Fruit fly (Drosophila melanogaster) whole organism, wandering third instar larva: ENCODE results near the gene CG7781.

Experiments
- Abd-B ChIP-seq: fragments of >200 bp; optimal IDR thresholded peaks from 2 replicates; lab custom pipeline; 2017; ENCODE audit warnings: missing biosample characterization, missing genetic modification characterization
- CG32264 ChIP-seq: fragments of 200-800 bp; sonication (Bioruptor generic); optimal IDR thresholded peaks from 2 replicates; lab custom pipeline; 2016; ENCODE audit warnings: missing biosample characterization, missing genetic modification characterization
- CG9705 ChIP-seq: fragments of 200-800 bp; sonication (Bioruptor generic); optimal IDR thresholded peaks from 2 replicates; lab custom pipeline; 2018; ENCODE audit warnings: missing biosample characterization, mild to moderate bottlenecking, missing genetic modification characterization
- CrebA ChIP-seq: fragments of 200-800 bp; sonication (Bioruptor generic); optimal IDR thresholded peaks from 2 replicates; lab custom pipeline; 2016; ENCODE audit warnings: missing biosample characterization, mild to moderate bottlenecking, missing genetic modification characterization, borderline replicate concordance
- Dfd ChIP-seq: fragments of >200 bp; optimal IDR thresholded peaks from 2 replicates; lab custom pipeline; 2017; ENCODE audit warnings: missing biosample characterization, missing genetic modification characterization
- Dif ChIP-seq: fragments of 200-275, 200-300 bp; sonication (Bioruptor generic); optimal IDR thresholded peaks from 2 replicates; lab custom pipeline; 2018; ENCODE audit warnings: missing biosample characterization, missing genetic modification characterization; ENCODE audit not compliant: partially characterized antibody
- GATAd ChIP-seq: sonication (Bioruptor generic); optimal IDR thresholded peaks from 2 replicates; lab custom pipeline; 2016; ENCODE audit warnings: missing biosample characterization, missing genetic modification characterization
- HLH106 ChIP-seq: fragments of 200-800 bp; optimal IDR thresholded peaks from 3 replicates; lab custom pipeline; 2019; ENCODE audit warnings: missing biosample characterization, mild to moderate bottlenecking, missing genetic modification characterization, moderate library complexity
- Hnf4 ChIP-seq: fragments of 200-800 bp; sonication (Bioruptor generic); optimal IDR thresholded peaks from 2 replicates; lab custom pipeline; 2016; ENCODE audit warnings: missing biosample characterization, mild to moderate bottlenecking, missing genetic modification characterization
- Hr78 ChIP-seq: fragments of >200 bp; optimal IDR thresholded peaks from 2 replicates; lab custom pipeline; 2017; ENCODE audit warnings: missing biosample characterization, missing genetic modification characterization
- Hr83 ChIP-seq: fragments of 200-300 bp; sonication (Bioruptor generic); optimal IDR thresholded peaks from 2 replicates; lab custom pipeline; 2016; ENCODE audit warnings: missing biosample characterization, mild to moderate bottlenecking, missing genetic modification characterization, moderate library complexity; ENCODE audit not compliant: poor library complexity, severe bottlenecking
- Jra ChIP-seq: sonication (Bioruptor generic); optimal IDR thresholded peaks from 2 replicates; lab custom pipeline; 2016; ENCODE audit warnings: missing biosample characterization, missing genetic modification characterization
- Mio ChIP-seq: sonication (Bioruptor generic); optimal IDR thresholded peaks from 2 replicates; lab custom pipeline; 2016; ENCODE audit warnings: missing biosample characterization, missing genetic modification characterization
- Myc ChIP-seq: fragments of >200 bp; optimal IDR thresholded peaks from 2 replicates; lab custom pipeline; 2017
- N ChIP-seq: fragments of >200 bp; optimal IDR thresholded peaks from 2 replicates; lab custom pipeline; 2018; ENCODE audit warnings: missing biosample characterization, missing external identifiers, missing genetic modification characterization
- OdsH ChIP-seq: fragments of 200-800 bp; sonication (Bioruptor generic); optimal IDR thresholded peaks from 2 replicates; lab custom pipeline; 2016; ENCODE audit warnings: missing biosample characterization, mild to moderate bottlenecking, missing genetic modification characterization
- Rel ChIP-seq, 2 experiments: fragments of 200-800 bp; sonication (Bioruptor generic) in 1 of 2; optimal IDR thresholded peaks; 2 replicates in 1 of 2; 3 replicates in 1 of 2; lab custom pipeline; 2016 to 2019; ENCODE audit warnings: mild to moderate bottlenecking in 2 of 2, missing biosample characterization in 2 of 2, missing genetic modification characterization in 2 of 2, moderate library complexity in 1 of 2
- Sp1 ChIP-seq: fragments of 200-800 bp; sonication (Bioruptor generic); optimal IDR thresholded peaks from 3 replicates; lab custom pipeline; 2019; ENCODE audit warnings: missing biosample characterization, mild to moderate bottlenecking, missing genetic modification characterization, moderate library complexity
- Vsx2 ChIP-seq: fragments of 200-300, 225-300 bp; sonication (Bioruptor generic); optimal IDR thresholded peaks from 2 replicates; lab custom pipeline; 2018; ENCODE audit warnings: missing biosample characterization, missing genetic modification characterization; ENCODE audit not compliant: partially characterized antibody
- br ChIP-seq: fragments of 200-800 bp; sonication (Bioruptor generic); optimal IDR thresholded peaks from 2 replicates; lab custom pipeline; 2016; ENCODE audit warnings: missing biosample characterization, missing genetic modification characterization
- brk ChIP-seq: fragments of 200-800 bp; sonication (Bioruptor generic); optimal IDR thresholded peaks from 2 replicates; lab custom pipeline; 2016; ENCODE audit warnings: missing biosample characterization, mild to moderate bottlenecking, missing genetic modification characterization
- dl ChIP-seq, 2 experiments: fragments of 175-275, 200-275 bp in 1 of 2; fragments of 200-275 bp in 1 of 2; sonication (Bioruptor generic); optimal IDR thresholded peaks; lab custom pipeline; 2018; ENCODE audit warnings: mild to moderate bottlenecking in 2 of 2, missing biosample characterization in 2 of 2, missing genetic modification characterization in 2 of 2, moderate library complexity in 2 of 2; ENCODE audit not compliant: partially characterized antibody in 2 of 2, insufficient read depth in 1 of 2
- dmrt93B ChIP-seq: fragments of 200-800 bp; sonication (Bioruptor generic); optimal IDR thresholded peaks from 2 replicates; lab custom pipeline; 2018; ENCODE audit warnings: missing biosample characterization, mild to moderate bottlenecking, missing genetic modification characterization
- dsf ChIP-seq: sonication (Bioruptor generic); optimal IDR thresholded peaks from 2 replicates; lab custom pipeline; 2016; ENCODE audit warnings: missing biosample characterization, missing genetic modification characterization, borderline replicate concordance
- ey ChIP-seq: fragments of 200-800 bp; sonication (Bioruptor generic); optimal IDR thresholded peaks from 2 replicates; lab custom pipeline; 2016; ENCODE audit warnings: missing biosample characterization, missing genetic modification characterization
- foxo ChIP-seq, 2 experiments: fragments of 200-800 bp; sonication (Bioruptor generic); optimal IDR thresholded peaks; 2 replicates in 1 of 2; 3 replicates in 1 of 2; lab custom pipeline; 2016 to 2017; ENCODE audit warnings: missing biosample characterization in 2 of 2, missing genetic modification characterization in 2 of 2
- fru ChIP-seq: fragments of 200-800 bp; sonication (Bioruptor generic); optimal IDR thresholded peaks from 3 replicates; lab custom pipeline; 2016; ENCODE audit warnings: missing biosample characterization, mild to moderate bottlenecking, missing genetic modification characterization
- h ChIP-seq: fragments of 200-800 bp; sonication (Bioruptor generic); optimal IDR thresholded peaks from 3 replicates; lab custom pipeline; 2016; ENCODE audit warnings: missing biosample characterization, mild to moderate bottlenecking, missing genetic modification characterization
- jim ChIP-seq: fragments of 175-275, 200-325 bp; sonication (Bioruptor generic); optimal IDR thresholded peaks from 2 replicates; lab custom pipeline; 2016; ENCODE audit warnings: missing biosample characterization, mild to moderate bottlenecking, missing genetic modification characterization
- lola ChIP-seq: fragments of >200 bp; optimal IDR thresholded peaks from 2 replicates; lab custom pipeline; 2017; ENCODE audit warnings: missing biosample characterization, missing genetic modification characterization
- pan ChIP-seq: fragments of >200 bp; optimal IDR thresholded peaks from 2 replicates; lab custom pipeline; 2017
- psq ChIP-seq: fragments of 200-800 bp; sonication (Bioruptor generic); optimal IDR thresholded peaks from 3 replicates; lab custom pipeline; 2017; ENCODE audit warnings: missing biosample characterization, mild to moderate bottlenecking, missing genetic modification characterization, moderate library complexity
- rgr ChIP-seq: fragments of 200-800 bp; sonication (Bioruptor generic); optimal IDR thresholded peaks from 3 replicates; lab custom pipeline; 2016; ENCODE audit warnings: missing biosample characterization, mild to moderate bottlenecking, missing genetic modification characterization
- sage ChIP-seq: fragments of 200-800 bp; sonication (Bioruptor generic); optimal IDR thresholded peaks from 2 replicates; lab custom pipeline; 2016; ENCODE audit warnings: missing biosample characterization, mild to moderate bottlenecking, missing genetic modification characterization
- sv ChIP-seq: fragments of 200-800 bp; sonication (Bioruptor generic); optimal IDR thresholded peaks from 3 replicates; lab custom pipeline; 2016; ENCODE audit warnings: missing biosample characterization, missing genetic modification characterization
- tai ChIP-seq: sonication (Bioruptor generic); optimal IDR thresholded peaks from 2 replicates; lab custom pipeline; 2016; ENCODE audit warnings: missing biosample characterization, missing genetic modification characterization
- usp ChIP-seq: fragments of >200 bp; optimal IDR thresholded peaks from 2 replicates; lab custom pipeline; 2017; ENCODE audit warnings: missing biosample characterization, missing genetic modification characterization
- woc ChIP-seq: sonication (Bioruptor generic); optimal IDR thresholded peaks from 2 replicates; lab custom pipeline; 2016; ENCODE audit warnings: missing biosample characterization, mild to moderate bottlenecking, missing genetic modification characterization

The CG7781 gene

DNA sequence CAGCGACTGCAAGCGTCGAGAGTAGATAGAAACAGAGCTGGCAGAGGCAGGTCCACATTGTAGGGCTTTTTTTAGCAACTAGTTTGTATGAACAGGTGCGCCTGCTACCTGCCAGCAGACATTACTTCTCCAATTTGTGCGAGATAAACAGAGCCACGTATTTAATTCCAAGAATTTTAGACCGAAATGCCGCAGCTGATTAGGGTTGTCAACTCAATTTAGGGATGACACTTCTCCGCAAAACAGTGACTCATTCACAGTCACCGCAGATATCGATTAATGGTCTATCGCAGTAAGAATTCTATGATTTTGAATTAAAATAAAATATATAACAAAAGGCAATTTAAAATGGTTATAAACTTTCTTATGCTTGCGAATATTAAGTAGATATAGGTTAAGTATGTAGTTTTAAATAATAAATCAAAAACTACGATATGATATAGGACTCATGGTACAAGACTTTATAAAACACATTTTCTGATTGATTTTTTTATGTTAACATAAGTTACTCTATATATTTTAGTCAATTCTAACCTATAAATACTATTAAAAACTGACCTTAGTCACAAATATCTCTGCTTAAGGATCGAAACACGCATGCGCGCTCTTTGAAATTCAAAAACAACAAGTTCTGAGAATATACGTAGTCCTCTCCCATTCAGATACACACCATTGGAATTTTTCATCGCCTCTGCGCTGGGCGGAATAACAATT is 22.3 kb downstream of the CG7781 start, which contains the start of the genes wol and Scgalpha:
Gene wol (minus strand): TSS at position 220 of the 714 bp plus-strand sequence.
Gene Scgalpha (plus strand): TSS at position 664 of the 714 bp plus-strand sequence.
- TF ChIP-seq Vsx2 (GFP tag; lab: Kevin White, UChicago) (no peak), OdsH (no peak), Jra (GFP tag; lab: Kevin White, UChicago) (no peak), usp (GFP tag; lab: Kevin White, UChicago) (no peak), Abd-B (GFP tag; lab: Kevin White, UChicago) (no peak), sage (GFP tag; lab: Kevin White, UChicago) (no peak), brk (GFP tag; lab: Kevin White, UChicago) (no peak), CG9705 (GFP tag; lab: Kevin White, UChicago) (no peak), foxo (GFP tag; optimal IDR thresholded peaks at IDR 0.05; lab: Kevin White, UChicago) (no peak), br (GFP tag; lab: Kevin White, UChicago) (no peak), woc (GFP tag; lab: Kevin White, UChicago) (no peak), fru (no peak), Dif (GFP tag; lab: Kevin White, UChicago) (no peak)

DNA sequence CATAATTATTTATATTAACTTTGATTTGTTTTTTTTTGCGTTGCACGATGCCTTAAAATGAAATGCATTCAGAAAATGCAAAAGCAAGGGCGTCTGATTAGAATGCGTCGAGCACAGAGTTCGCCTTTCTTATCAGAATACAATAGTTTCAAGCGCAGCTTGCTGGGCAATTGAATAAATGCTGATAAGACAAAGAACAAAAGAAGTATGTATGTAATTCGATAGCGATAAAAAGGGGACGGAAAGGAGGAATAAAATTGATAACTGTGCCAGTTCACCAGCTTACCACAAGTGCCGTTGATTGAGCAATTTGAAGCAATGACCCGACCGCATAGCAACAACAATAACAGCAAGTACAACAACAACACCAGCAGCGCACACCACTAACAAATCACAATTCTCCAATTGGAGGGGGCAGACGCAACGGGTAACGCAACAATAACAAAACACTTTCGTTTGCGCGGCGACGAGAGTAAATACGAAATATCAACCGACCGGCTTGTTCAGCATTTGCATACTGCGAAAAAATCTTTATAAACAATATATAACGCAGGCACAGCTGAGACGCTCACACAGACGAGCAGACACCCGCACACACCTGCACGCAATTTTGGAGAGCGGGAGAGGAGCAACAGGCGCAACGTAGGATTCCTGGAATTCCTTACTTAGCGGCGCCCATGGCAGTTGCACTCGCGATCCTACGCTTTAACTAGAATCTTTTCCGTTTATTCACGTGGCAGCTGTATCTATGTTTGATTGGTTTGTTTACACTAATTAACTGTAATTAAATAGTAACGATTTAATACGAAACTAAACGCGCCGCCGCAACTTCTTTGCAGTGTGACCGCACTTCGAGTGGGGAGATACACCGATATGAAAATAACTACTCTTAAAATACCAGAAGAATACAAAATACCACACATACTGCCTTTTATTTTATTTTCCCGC is 24.7 kb downstream of the CG7781 start, which contains the start of gene Btk:
Gene Btk (minus strand): TSS at position 860 of the 948 bp plus-strand sequence.
- TF ChIP-seq Jra (GFP tag; lab: Kevin White, UChicago) (no peak), Sp1 (peak; percentile 12), sv (GFP tag; lab: Kevin White, UChicago) (no peak), psq (GFP tag; lab: Kevin White, UChicago) (peak; percentile 39), brk (GFP tag; lab: Kevin White, UChicago) (no peak), Rel (GFP tag; optimal IDR thresholded peaks at IDR 0.05; lab: Kevin White, UChicago) (no peak), Rel (tag; optimal IDR thresholded peaks at IDR 0.05; lab: Kevin White, UChicago) (peak; percentile 31), Hnf4 (GFP tag; lab: Kevin White, UChicago) (no peak)

DNA sequence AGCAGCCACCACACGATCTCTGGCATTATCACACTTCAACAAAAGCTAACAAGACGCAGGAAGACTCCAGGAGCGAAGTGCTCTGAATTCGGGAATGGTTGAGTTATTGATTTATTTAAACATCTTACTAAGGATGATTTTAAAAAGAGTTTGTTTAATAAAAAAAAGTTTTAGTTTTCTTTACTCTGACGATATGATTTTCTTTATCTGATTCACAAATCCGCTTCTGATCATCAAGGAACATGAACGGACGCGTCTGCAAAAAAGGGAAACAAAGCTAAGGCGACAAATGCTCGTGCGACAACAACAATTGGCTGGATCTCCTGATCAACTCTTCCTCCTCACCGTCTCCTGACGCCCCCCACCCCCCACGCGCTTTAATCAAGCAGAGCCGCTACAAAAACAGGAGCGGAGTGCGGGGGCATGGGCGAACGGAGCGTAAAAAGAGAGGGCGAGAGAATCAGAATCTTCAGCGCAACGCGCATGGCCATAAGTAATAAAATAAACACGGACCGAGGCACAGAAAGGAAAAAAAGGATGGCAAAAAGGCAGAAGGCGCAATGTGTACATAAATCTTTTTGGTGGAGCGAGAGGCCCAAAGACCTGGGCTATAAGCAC is 25.9 kb downstream of the CG7781 start:
- TF ChIP-seq GATAd (GFP tag; lab: Kevin White, UChicago), result peak; percentile 61
- peak; percentile 55 for TF ChIP-seq brk (GFP tag; lab: Kevin White, UChicago)
- TF ChIP-seq CG9705 (GFP tag; lab: Kevin White, UChicago), result peak; percentile 85
- peak; percentile 91 for TF ChIP-seq OdsH
- TF ChIP-seq Dif (GFP tag; lab: Kevin White, UChicago), result peak; percentile 54
- TF ChIP-seq HLH106 (tag; lab: Kevin White, UChicago), result peak; percentile 95
- TF ChIP-seq fru, result peak; percentile 91
- TF ChIP-seq Abd-B (GFP tag; lab: Kevin White, UChicago), result no peak
- TF ChIP-seq dl (GFP tag; optimal IDR thresholded peaks at IDR 0.05; lab: Kevin White, UChicago; ENCODE audit: insufficient read depth in 1 of 2, partially characterized antibody in 2 of 2), result peak in 1 of 2 experiments; percentile 67
- TF ChIP-seq rgr (GFP tag; lab: Kevin White, UChicago), result peak; percentile 75
- TF ChIP-seq sage (GFP tag; lab: Kevin White, UChicago), result peak; percentile 84
- no peak for TF ChIP-seq Vsx2 (GFP tag; lab: Kevin White, UChicago)
- peak; percentile 93 for TF ChIP-seq ey (GFP tag; lab: Kevin White, UChicago)
- TF ChIP-seq tai (GFP tag; lab: Kevin White, UChicago), result no peak
- TF ChIP-seq dmrt93B, result no peak
- TF ChIP-seq Hnf4 (GFP tag; lab: Kevin White, UChicago), result peak; percentile 91
- TF ChIP-seq CrebA (GFP tag; lab: Kevin White, UChicago), result no peak
- TF ChIP-seq Myc, result no peak
- no peak for TF ChIP-seq usp (GFP tag; lab: Kevin White, UChicago)
- TF ChIP-seq Hr83 (GFP tag; lab: Kevin White, UChicago), result peak; percentile 84
- peak; percentile 82 for TF ChIP-seq Jra (GFP tag; lab: Kevin White, UChicago)
- no peak for TF ChIP-seq Dfd
- TF ChIP-seq woc (GFP tag; lab: Kevin White, UChicago), result peak; percentile 93
- TF ChIP-seq h (GFP tag; lab: Kevin White, UChicago), result peak; percentile 95
- TF ChIP-seq Hr78, result no peak
- peak; percentile 93 for TF ChIP-seq Sp1
- TF ChIP-seq foxo (GFP tag; optimal IDR thresholded peaks at IDR 0.05; lab: Kevin White, UChicago), result peak; percentile 69 to 94
- TF ChIP-seq sv (GFP tag; lab: Kevin White, UChicago), result no peak
- no peak for TF ChIP-seq pan (lab: Kevin White, UChicago)
- no peak for TF ChIP-seq lola
- TF ChIP-seq jim (GFP tag; lab: Kevin White, UChicago), result no peak
- peak; percentile 98 for TF ChIP-seq psq (GFP tag; lab: Kevin White, UChicago)
- TF ChIP-seq N (GFP tag; lab: Kevin White, UChicago), result no peak
- peak; percentile 80 for TF ChIP-seq CG32264 (GFP tag; lab: Kevin White, UChicago)
- TF ChIP-seq dsf (GFP tag; lab: Kevin White, UChicago), result peak; percentile 72
- TF ChIP-seq Mio (GFP tag; lab: Kevin White, UChicago), result no peak
